Worm (Caenorhabditis elegans): ENCODE data around the gene trpp-6.
A peak's percentile ranks its signal among the peaks of the same experiment; 100 is the strongest.

Gene trpp-6

DNA sequence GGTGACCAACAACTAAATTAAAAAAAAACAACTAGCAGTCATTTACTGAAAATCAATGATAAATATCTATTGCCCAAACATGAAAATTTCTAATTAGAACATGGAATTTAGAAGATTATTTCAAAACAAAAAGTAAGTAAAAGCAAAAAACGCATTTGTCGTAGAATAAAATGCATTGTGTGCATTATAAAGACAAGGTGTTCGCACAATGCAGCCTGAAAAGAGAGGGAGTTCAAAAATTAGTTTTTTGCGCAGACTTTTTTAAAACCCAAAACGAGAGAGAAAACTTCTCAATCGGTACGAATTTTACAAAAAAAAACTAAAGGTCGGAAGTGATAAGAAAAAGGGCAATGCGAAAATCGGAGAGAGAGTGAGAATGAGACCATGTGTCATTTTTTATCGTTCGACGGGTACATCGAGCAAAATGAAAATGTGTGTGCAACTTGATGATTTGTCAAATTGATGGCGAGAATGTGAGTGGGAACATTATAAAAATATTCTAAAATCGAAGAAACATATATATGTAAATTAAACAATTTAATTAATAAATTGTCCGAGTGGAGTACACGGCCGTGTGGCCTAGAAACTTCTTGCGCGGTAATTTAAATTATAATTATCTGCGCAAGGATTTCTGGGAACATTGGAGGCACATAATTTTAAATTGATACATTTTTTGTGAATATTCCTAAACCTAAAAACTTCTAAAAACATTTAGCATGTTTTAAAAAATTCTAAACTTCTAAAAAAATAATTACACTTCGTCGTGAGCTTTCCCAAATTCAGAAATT lies 39.9 kb downstream of the trpp-6 start:
- TF ChIP-seq ztf-23 (GFP tag; IDR thresholded peaks at IDR 0.05) (0 out of 2 replicates have a peak, but pooled peaks have one; percentile 29), flt-1 (GFP tag; IDR thresholded peaks at IDR 0.05) (no peak)

ce11 chrV:10035586-10035985 lies 43.9 kb downstream of the trpp-6 start:
- TF ChIP-seq ztf-23 (GFP tag; IDR thresholded peaks at IDR 0.05) = no peak
- TF ChIP-seq ref-1 (GFP tag; conservative IDR thresholded peaks at IDR 0.05) = no peak
- no peak for TF ChIP-seq cog-1 (tag; optimal IDR thresholded peaks at IDR 0.05)

DNA sequence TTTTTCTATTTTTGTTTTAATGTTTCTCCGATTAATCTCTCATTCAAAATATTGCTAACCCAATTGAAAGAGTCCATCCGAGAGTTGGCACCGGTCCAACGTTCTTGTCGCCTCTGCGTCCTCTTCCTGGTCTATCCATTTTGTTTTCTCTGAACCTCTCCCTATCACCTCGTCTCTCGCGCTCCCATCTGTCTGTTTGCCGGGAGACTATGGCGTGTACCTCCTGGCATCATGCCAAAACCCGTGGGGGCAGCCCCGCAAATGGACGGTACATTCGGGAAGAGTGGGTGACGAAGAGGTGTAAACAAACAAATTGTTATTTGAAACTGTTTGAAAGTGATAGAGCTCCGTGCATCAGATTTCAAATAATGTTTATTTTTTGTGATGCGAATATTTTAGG lies 44.6 kb downstream of the trpp-6 start, which contains the start of gene T06E8.2:
Gene T06E8.2, minus strand, starts transcription at position 139 of the 400 bp plus-strand sequence.
- TF ChIP-seq T22C8.4 (GFP tag; IDR thresholded peaks at IDR 0.05) = no peak
- TF ChIP-seq flt-1 (GFP tag; IDR thresholded peaks at IDR 0.05) = 0 out of 2 replicates have a peak, but pooled peaks have one; percentile 61

- TF ChIP-seq ref-1 (GFP tag; conservative IDR thresholded peaks at IDR 0.05) (no peak), klf-2 (GFP tag; conservative IDR thresholded peaks at IDR 0.05) (no peak), tab-1 (GFP tag; IDR thresholded peaks at IDR 0.05) (no peak), cog-1 (tag; optimal IDR thresholded peaks at IDR 0.05) (no peak), ztf-23 (GFP tag; IDR thresholded peaks at IDR 0.05) (no peak), flt-1 (GFP tag; IDR thresholded peaks at IDR 0.05) (no peak), T22C8.4 (GFP tag; IDR thresholded peaks at IDR 0.05) (no peak), ztf-29 (GFP tag; IDR thresholded peaks at IDR 0.05) (no peak), med-1 (GFP tag; optimal IDR thresholded peaks at IDR 0.05; ENCODE audit: insufficient read depth) (no peak)
These were observed 45.3 kb downstream of the trpp-6 start, which contains the start of gene F57A8.1 for ce11 chrV:10037040-10037439. TSS of gene F57A8.1 (plus strand) at chrV:10037340.

DNA sequence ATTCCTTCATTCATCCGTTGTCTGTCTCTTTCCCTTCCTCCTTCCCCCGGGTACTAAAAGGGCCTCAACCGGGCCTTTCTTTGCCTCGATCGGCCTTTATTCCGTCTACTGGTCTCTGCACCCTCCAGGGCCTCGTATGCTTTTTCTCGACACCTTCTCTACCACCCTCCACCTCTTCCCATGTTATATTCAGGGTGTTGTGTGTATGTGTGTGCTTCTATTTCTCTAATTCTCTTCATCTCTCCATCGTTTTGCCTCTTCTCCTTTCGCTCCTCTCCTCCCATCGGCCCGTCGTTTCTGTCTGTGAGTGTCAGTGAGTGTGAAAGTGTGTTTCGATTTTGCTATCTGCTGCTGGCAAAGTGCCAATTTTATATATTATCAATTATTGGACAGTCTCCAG lies 48.1 kb downstream of the trpp-6 start:
- TF ChIP-seq flt-1 (GFP tag; IDR thresholded peaks at IDR 0.05) (0 out of 2 replicates have a peak, but pooled peaks have one; percentile 61), ztf-23 (GFP tag; IDR thresholded peaks at IDR 0.05) (peak; percentile 60; the same call in 1 of the 2 replicates), cog-1 (tag; optimal IDR thresholded peaks at IDR 0.05) (peak; percentile 29), tab-1 (GFP tag; IDR thresholded peaks at IDR 0.05) (0 out of 2 replicates have a peak, but pooled peaks have one; percentile 52), ref-1 (GFP tag; conservative IDR thresholded peaks at IDR 0.05) (no peak)

DNA sequence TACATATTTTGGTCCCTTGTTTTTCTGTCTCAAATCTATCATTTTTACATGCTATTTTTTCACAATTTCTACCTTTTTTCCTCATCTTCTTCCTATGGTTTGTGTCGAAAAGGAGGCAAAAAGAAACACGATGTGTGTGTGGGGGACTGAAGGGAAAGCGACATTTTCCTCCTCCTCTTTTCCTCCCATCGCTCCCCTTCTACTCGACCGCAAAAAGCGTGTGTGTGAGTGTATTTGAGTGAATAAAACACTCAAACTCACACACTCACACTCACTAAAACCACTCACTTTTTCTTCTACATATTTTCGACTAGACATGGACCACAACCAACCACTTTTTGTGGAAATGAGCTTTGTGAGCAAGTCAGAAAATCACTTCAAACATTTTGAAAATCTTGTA lies 49.8 kb downstream of the trpp-6 start:
- TF ChIP-seq T22C8.4 (GFP tag; IDR thresholded peaks at IDR 0.05) (no peak), ztf-23 (GFP tag; IDR thresholded peaks at IDR 0.05) (no peak)

- TF ChIP-seq T22C8.4 (GFP tag; IDR thresholded peaks at IDR 0.05) = peak; percentile 50; the same call in 1 of the 2 replicates
- peak; percentile 63 for TF ChIP-seq cog-1 (tag; optimal IDR thresholded peaks at IDR 0.05)
- TF ChIP-seq flt-1 (GFP tag; IDR thresholded peaks at IDR 0.05) = 0 out of 2 replicates have a peak, but pooled peaks have one; percentile 34
- TF ChIP-seq ztf-29 (GFP tag; IDR thresholded peaks at IDR 0.05) = no peak
These were observed 50.6 kb downstream of the trpp-6 start for ce11 chrV:10042254-10042653.

All from whole organism, midembryonic.